Fruit fly (Drosophila melanogaster) whole organism, embryonic: ENCODE measurements around the gene Hsp67Ba.

Experiments
- B-H2 ChIP-seq: fragments of 200-800 bp; sonication (Bioruptor generic); optimal IDR thresholded peaks from 2 replicates; lab custom pipeline; 2018; ENCODE audit warnings: missing biosample characterization, mild to moderate bottlenecking, missing genetic modification characterization
- Bteb2 ChIP-seq: fragments of 200-800 bp; sonication (Bioruptor generic); optimal IDR thresholded peaks from 2 replicates; lab custom pipeline; 2016; ENCODE audit warnings: missing biosample characterization, missing genetic modification characterization
- CG11085 ChIP-seq: fragments of 200-800 bp; sonication (Bioruptor generic); IDR thresholded peaks from 2 replicates; pipeline ENCODE4 v1.3.6; 2022; ENCODE audit warnings: missing biosample characterization, missing genetic modification characterization
- CG11398 ChIP-seq: fragments of 200-800 bp; sonication (Bioruptor generic); optimal IDR thresholded peaks from 2 replicates; lab custom pipeline; 2016; ENCODE audit warnings: missing biosample characterization, missing genetic modification characterization
- CG12236 ChIP-seq: fragments of 200-800 bp; sonication (Bioruptor generic); optimal IDR thresholded peaks from 2 replicates; lab custom pipeline; 2016; ENCODE audit warnings: missing biosample characterization, missing genetic modification characterization
- CG14050 ChIP-seq: fragments of 200-800 bp; sonication (Bioruptor generic); IDR thresholded peaks from 3 replicates; pipeline ENCODE4 v1.3.6; 2022; ENCODE audit warnings: missing biosample characterization, missing genetic modification characterization
- CG15269 ChIP-seq: fragments of 200-800 bp; sonication (Bioruptor generic); optimal IDR thresholded peaks from 2 replicates; lab custom pipeline; 2018; ENCODE audit warnings: missing biosample characterization, mild to moderate bottlenecking, missing genetic modification characterization, moderate library complexity
- CG1647 ChIP-seq: fragments of 200-800 bp; sonication (Bioruptor generic); optimal IDR thresholded peaks from 3 replicates; lab custom pipeline; 2016; ENCODE audit warnings: missing biosample characterization, missing genetic modification characterization
- CG16813 ChIP-seq: fragments of 200-800 bp; sonication (Bioruptor generic); IDR thresholded peaks from 3 replicates; pipeline ENCODE4 v1.3.6; 2022; ENCODE audit warnings: missing biosample characterization, missing genetic modification characterization; ENCODE audit not compliant: partially characterized antibody
- CG18599 ChIP-seq: fragments of 200-800 bp; sonication (Bioruptor generic); optimal IDR thresholded peaks from 3 replicates; lab custom pipeline; 2017; ENCODE audit warnings: missing biosample characterization, missing genetic modification characterization, mild to moderate bottlenecking, moderate library complexity, missing genetic modification reagents
- CG31365 ChIP-seq: fragments of 200-800 bp; sonication (Bioruptor generic); optimal IDR thresholded peaks from 2 replicates; lab custom pipeline; 2018; ENCODE audit warnings: missing biosample characterization, mild to moderate bottlenecking, missing genetic modification characterization
- CG3407 ChIP-seq: fragments of 200-800 bp; sonication (Bioruptor generic); optimal IDR thresholded peaks from 2 replicates; lab custom pipeline; 2018; ENCODE audit warnings: missing biosample characterization, mild to moderate bottlenecking, missing genetic modification characterization
- CG3847 ChIP-seq: fragments of 200-800 bp; sonication (Bioruptor generic); IDR thresholded peaks from 2 replicates; pipeline ENCODE4 v1.3.6; 2022; ENCODE audit warnings: missing biosample characterization, missing genetic modification characterization
- CG4617 ChIP-seq: fragments of 200-800 bp; sonication (Bioruptor generic); optimal IDR thresholded peaks from 3 replicates; lab custom pipeline; 2016; ENCODE audit warnings: missing biosample characterization, missing genetic modification characterization, borderline replicate concordance
- CG6175 ChIP-seq: fragments of 200-800 bp; sonication (Bioruptor generic); IDR thresholded peaks from 3 replicates; pipeline ENCODE4 v1.3.6; 2022; ENCODE audit warnings: missing biosample characterization, missing genetic modification characterization
- CG7556 ChIP-seq: fragments of 200-800 bp; sonication (Bioruptor generic); optimal IDR thresholded peaks from 2 replicates; lab custom pipeline; 2017; ENCODE audit warnings: missing biosample characterization, mild to moderate bottlenecking, missing genetic modification characterization
- CG9876 ChIP-seq: fragments of 200-800 bp; sonication (Bioruptor generic); optimal IDR thresholded peaks from 2 replicates; lab custom pipeline; 2016; ENCODE audit warnings: missing biosample characterization, missing genetic modification characterization
- E2f1 ChIP-seq: fragments of 200-800 bp; sonication (Bioruptor generic); IDR thresholded peaks from 2 replicates; pipeline ENCODE4 v1.3.6; 2022; ENCODE audit warnings: missing biosample characterization, missing genetic modification characterization
- Fer1 ChIP-seq: fragments of 200-800 bp; sonication (Bioruptor generic); optimal IDR thresholded peaks from 2 replicates; lab custom pipeline; 2017; ENCODE audit warnings: missing biosample characterization, mild to moderate bottlenecking, missing genetic modification characterization
- Hr3 ChIP-seq: fragments of 200-800 bp; sonication (Bioruptor generic); optimal IDR thresholded peaks from 3 replicates; lab custom pipeline; 2016; ENCODE audit warnings: missing biosample characterization, missing genetic modification characterization
- Hr51 ChIP-seq, 2 experiments: fragments of 200-800 bp; sonication (Bioruptor generic); optimal IDR thresholded peaks; 2 replicates in 1 of 2; 3 replicates in 1 of 2; lab custom pipeline; 2016 to 2018; ENCODE audit warnings: missing biosample characterization in 2 of 2, missing genetic modification characterization in 2 of 2, mild to moderate bottlenecking in 1 of 2, moderate library complexity in 1 of 2
- Med ChIP-seq: fragments of 200-800 bp; sonication (Bioruptor generic); peaks from one replicate; lab custom pipeline; 2016; ENCODE audit warnings: missing biosample characterization, missing genetic modification characterization, mild to moderate bottlenecking, inconsistent platforms, moderate library complexity
- Neu2 ChIP-seq: fragments of 200-800 bp; sonication (Bioruptor generic); optimal IDR thresholded peaks from 3 replicates; lab custom pipeline; 2016; ENCODE audit warnings: missing biosample characterization, missing genetic modification characterization, borderline replicate concordance
- Optix ChIP-seq: fragments of 200-800 bp; sonication (Bioruptor generic); IDR thresholded peaks from 3 replicates; pipeline ENCODE4 v1.3.6; 2022; ENCODE audit warnings: missing biosample characterization, missing genetic modification characterization
- Sox100B ChIP-seq: fragments of 200-800 bp; sonication (Bioruptor generic); optimal IDR thresholded peaks from 3 replicates; lab custom pipeline; 2018; ENCODE audit warnings: missing biosample characterization, mild to moderate bottlenecking, missing genetic modification characterization
- Sox102F ChIP-seq: fragments of 200-800 bp; sonication (Bioruptor generic); optimal IDR thresholded peaks from 2 replicates; lab custom pipeline; 2018; ENCODE audit warnings: missing biosample characterization, mild to moderate bottlenecking, missing genetic modification characterization, moderate library complexity
- Xrp1 ChIP-seq: fragments of 200-800 bp; sonication (Bioruptor generic); IDR thresholded peaks from 2 replicates; pipeline ENCODE4 v1.3.6; 2022; ENCODE audit warnings: missing biosample characterization, missing genetic modification characterization
- ase ChIP-seq: fragments of 200-800 bp; sonication (Bioruptor generic); IDR thresholded peaks from 3 replicates; pipeline ENCODE4 v1.3.6; 2022; ENCODE audit warnings: missing biosample characterization, missing genetic modification characterization
- az2 ChIP-seq: fragments of 200-800 bp; sonication (Bioruptor generic); optimal IDR thresholded peaks from 3 replicates; lab custom pipeline; 2016; ENCODE audit warnings: missing biosample characterization, missing genetic modification characterization
- bcd ChIP-seq: fragments of 200-800 bp; sonication (Bioruptor generic); optimal IDR thresholded peaks from 2 replicates; lab custom pipeline; 2017; ENCODE audit warnings: missing biosample characterization, mild to moderate bottlenecking, missing genetic modification characterization
- chinmo ChIP-seq: fragments of 200-800 bp; sonication (Bioruptor generic); IDR thresholded peaks from 4 replicates; pipeline ENCODE4 v1.3.6; 2022; ENCODE audit warnings: missing biosample characterization, missing genetic modification characterization; ENCODE audit not compliant: partially characterized antibody
- croc ChIP-seq: fragments of 200-800 bp; sonication (Bioruptor generic); conservative IDR thresholded peaks from 3 replicates; pipeline ENCODE4 v1.3.6; 2022; ENCODE audit warnings: missing biosample characterization, missing genetic modification characterization
- dati ChIP-seq: fragments of 200-800 bp; sonication (Bioruptor generic); IDR thresholded peaks from 2 replicates; pipeline ENCODE4 v1.3.6; 2022; ENCODE audit warnings: missing biosample characterization, missing genetic modification characterization
- en ChIP-seq: fragments of 200-800 bp; sonication (Bioruptor generic); optimal IDR thresholded peaks from 2 replicates; lab custom pipeline; 2016; ENCODE audit warnings: missing biosample characterization, missing genetic modification characterization
- gem ChIP-seq: fragments of 200-800 bp; sonication (Bioruptor generic); optimal IDR thresholded peaks from 2 replicates; lab custom pipeline; 2019; ENCODE audit warnings: missing biosample characterization, mild to moderate bottlenecking, missing genetic modification characterization, moderate library complexity
- gt ChIP-seq: fragments of 200-800 bp; sonication (Bioruptor generic); IDR thresholded peaks from 2 replicates; pipeline ENCODE4 v1.3.6; 2022; ENCODE audit warnings: missing biosample characterization, missing genetic modification characterization
- h ChIP-seq: fragments of >200 bp; optimal IDR thresholded peaks from 2 replicates; lab custom pipeline; 2017
- kni ChIP-seq: fragments of 200-800 bp; sonication (Bioruptor generic); optimal IDR thresholded peaks from 3 replicates; lab custom pipeline; 2017; ENCODE audit warnings: mild to moderate bottlenecking, missing biosample characterization, missing genetic modification reagents, missing genetic modification characterization
- otp ChIP-seq: fragments of 200-800 bp; sonication (Bioruptor generic); IDR thresholded peaks from 3 replicates; pipeline ENCODE4, ENCODE4 v1.3.6; 2022; ENCODE audit warnings: missing biosample characterization, missing genetic modification characterization
- pita ChIP-seq: fragments of 200-800 bp; sonication (Bioruptor generic); optimal IDR thresholded peaks from 2 replicates; lab custom pipeline; 2017; ENCODE audit warnings: missing biosample characterization, mild to moderate bottlenecking, missing genetic modification characterization
- prd ChIP-seq, 3 experiments: fragments of >200 bp in 2 of 3; fragments of 200-800 bp in 1 of 3; sonication (Bioruptor generic) in 1 of 3; optimal IDR thresholded peaks in 2 of 3; IDR thresholded peaks in 1 of 3; 2 replicates in 2 of 3; 3 replicates in 1 of 3; pipeline versions ENCODE4 v1.3.6 to Lab custom; 2017 to 2022; ENCODE audit warnings: missing biosample characterization in 1 of 3, missing genetic modification characterization in 1 of 3
- pzg ChIP-seq: fragments of 200-800 bp; sonication (Bioruptor generic); optimal IDR thresholded peaks from 3 replicates; lab custom pipeline; 2018; ENCODE audit warnings: missing biosample characterization, mild to moderate bottlenecking, missing genetic modification characterization, moderate library complexity
- so ChIP-seq: fragments of 200-800 bp; sonication (Bioruptor generic); IDR thresholded peaks from 3 replicates; pipeline ENCODE4 v1.3.6; 2022; ENCODE audit warnings: missing biosample characterization, missing genetic modification characterization
- sug ChIP-seq: fragments of 200-800 bp; optimal IDR thresholded peaks from 2 replicates; lab custom pipeline; 2019; ENCODE audit warnings: missing biosample characterization, mild to moderate bottlenecking, missing genetic modification characterization, moderate library complexity
- tgo ChIP-seq: fragments of 200-800 bp; sonication (Bioruptor generic); IDR thresholded peaks from 3 replicates; pipeline ENCODE4 v1.3.6; 2022; ENCODE audit warnings: missing biosample characterization, missing genetic modification characterization
- tio ChIP-seq: fragments of 200-800 bp; sonication (Bioruptor generic); optimal IDR thresholded peaks from 2 replicates; lab custom pipeline; 2017; ENCODE audit warnings: missing biosample characterization, missing genetic modification characterization, inconsistent platforms
- twi ChIP-seq: fragments of 200-800 bp; optimal IDR thresholded peaks from 2 replicates; lab custom pipeline; 2019; ENCODE audit warnings: missing biosample characterization, mild to moderate bottlenecking, missing genetic modification characterization, moderate library complexity
- vvl ChIP-seq: fragments of 200-800 bp; sonication (Bioruptor generic); IDR thresholded peaks from 2 replicates; pipeline ENCODE4 v1.3.6; 2022; ENCODE audit warnings: missing biosample characterization, missing genetic modification characterization
- zen2 ChIP-seq: fragments of 200-800 bp; sonication (Bioruptor generic); IDR thresholded peaks from 3 replicates; pipeline ENCODE4 v1.3.6; 2022; ENCODE audit warnings: missing biosample characterization, missing genetic modification characterization; ENCODE audit not compliant: partially characterized antibody
- zf30C ChIP-seq: fragments of 200-800 bp; sonication (Bioruptor generic); optimal IDR thresholded peaks from 3 replicates; lab custom pipeline; 2018; ENCODE audit warnings: missing biosample characterization, mild to moderate bottlenecking, missing genetic modification characterization

Gene Hsp67Ba

dm6 chr3L:9372278-9372975 is 6.9 kb downstream of the Hsp67Ba start, which contains the start of the genes Hsp67Bc, CG4456 and Hsp22 (continued):
- no peak for TF ChIP-seq CG12236 (GFP tag; lab: Kevin White, UChicago)
- TF ChIP-seq Neu2, result no peak
- no peak for TF ChIP-seq CG16813 (GFP tag; lab: Robert Waterston, UW)
- peak; percentile 15 for TF ChIP-seq CG31365 (tag; lab: Kevin White, UChicago)
- no peak for TF ChIP-seq gt
- TF ChIP-seq B-H2 (GFP tag; lab: Kevin White, UChicago), result no peak
- TF ChIP-seq bcd (GFP tag; lab: Kevin White, UChicago), result no peak
- TF ChIP-seq chinmo (GFP tag; lab: Robert Waterston, UW), result peak; percentile 47; the same call in 1 of the 4 replicates
- TF ChIP-seq h, result no peak
- peak; percentile 86 for TF ChIP-seq kni (GFP tag; lab: Kevin White, UChicago)
- peak; percentile 51 for TF ChIP-seq CG18599
- no peak for TF ChIP-seq Sox100B (GFP tag; lab: Kevin White, UChicago)
- peak; percentile 74 for TF ChIP-seq Med (GFP tag; lab: Kevin White, UChicago)
- no peak for TF ChIP-seq tgo (GFP tag; lab: Robert Waterston, UW)
- no peak for TF ChIP-seq CG3407 (GFP tag; lab: Kevin White, UChicago)
- TF ChIP-seq Bteb2 (GFP tag; lab: Kevin White, UChicago), result no peak
- no peak for TF ChIP-seq tio (GFP tag; lab: Kevin White, UChicago)
- no peak for TF ChIP-seq so
- no peak for TF ChIP-seq CG4617 (GFP tag; lab: Kevin White, UChicago)
- TF ChIP-seq Fer1 (GFP tag; lab: Kevin White, UChicago), result peak; percentile 14
- no peak for TF ChIP-seq CG9876 (GFP tag; lab: Kevin White, UChicago)
- TF ChIP-seq ase (GFP tag; lab: Robert Waterston, UW), result no peak
- no peak for TF ChIP-seq Hr51 (GFP tag; optimal IDR thresholded peaks at IDR 0.05; lab: Kevin White, UChicago)
- no peak for TF ChIP-seq CG6175
- TF ChIP-seq otp (GFP tag; lab: Robert Waterston, UW), result no peak
- TF ChIP-seq CG11398 (GFP tag; lab: Kevin White, UChicago), result no peak
- TF ChIP-seq E2f1 (GFP tag; lab: Robert Waterston, UW), result no peak
- no peak for TF ChIP-seq CG15269 (tag; lab: Kevin White, UChicago)
- TF ChIP-seq pita (GFP tag; lab: Kevin White, UChicago), result no peak
- TF ChIP-seq dati (GFP tag; lab: Robert Waterston, UW), result no peak
- TF ChIP-seq CG3847 (GFP tag; lab: Robert Waterston, UW), result no peak
- no peak for TF ChIP-seq twi (tag; lab: Kevin White, UChicago)
- TF ChIP-seq Hr3 (GFP tag; lab: Kevin White, UChicago), result no peak
- no peak for TF ChIP-seq CG1647
- TF ChIP-seq zf30C, result no peak
- no peak for TF ChIP-seq croc (GFP tag; lab: Robert Waterston, UW)
- TF ChIP-seq sug (tag; lab: Kevin White, UChicago), result peak; percentile 27
- no peak for TF ChIP-seq Xrp1 (GFP tag; lab: Robert Waterston, UW)
- TF ChIP-seq CG11085 (GFP tag; lab: Robert Waterston, UW), result 0 out of 2 replicates have a peak, but pooled peaks have one; percentile 7
- TF ChIP-seq az2 (GFP tag; lab: Kevin White, UChicago), result no peak
- TF ChIP-seq gem (tag; lab: Kevin White, UChicago), result no peak
- no peak for TF ChIP-seq prd (optimal IDR thresholded peaks at IDR 0.05; lab: Kevin White, UChicago)
- TF ChIP-seq prd (GFP tag; IDR thresholded peaks at IDR 0.05; lab: Robert Waterston, UW), result no peak
- TF ChIP-seq Optix (GFP tag; lab: Robert Waterston, UW), result no peak
- TF ChIP-seq CG7556 (GFP tag; lab: Kevin White, UChicago), result no peak
- TF ChIP-seq pzg, result no peak
- TF ChIP-seq zen2 (GFP tag; lab: Robert Waterston, UW), result no peak
- TF ChIP-seq vvl (GFP tag; lab: Robert Waterston, UW), result 0 out of 2 replicates have a peak, but pooled peaks have one; percentile 12
- no peak for TF ChIP-seq en (GFP tag; lab: Kevin White, UChicago)
- no peak for TF ChIP-seq Sox102F (GFP tag; lab: Kevin White, UChicago)
- no peak; the same call in 2 of the 3 replicates for TF ChIP-seq CG14050 (GFP tag; lab: Robert Waterston, UW)
